Fruit fly (Drosophila melanogaster) whole organism, pupa: ENCODE measurements around the gene CG12716.

ENCODE experiments used
- CG10348 ChIP-seq: fragments of 200-800 bp; sonication (Bioruptor generic); IDR thresholded peaks from 2 replicates; pipeline ENCODE4 v1.3.6; 2022; ENCODE audit warnings: missing biosample characterization, missing genetic modification characterization
- CG13204 ChIP-seq: fragments of 200-800 bp; sonication (Bioruptor generic); optimal IDR thresholded peaks from 2 replicates; lab custom pipeline; 2018; ENCODE audit warnings: missing biosample characterization, mild to moderate bottlenecking, missing genetic modification characterization, moderate library complexity
- CG34367 ChIP-seq: fragments of 200-800 bp; sonication (Bioruptor generic); optimal IDR thresholded peaks from 2 replicates; lab custom pipeline; 2018; ENCODE audit warnings: missing biosample characterization, mild to moderate bottlenecking, missing genetic modification characterization
- CG4496 ChIP-seq: fragments of 200-800 bp; sonication (Bioruptor generic); IDR thresholded peaks from 3 replicates; pipeline ENCODE4 v1.3.6; 2022; ENCODE audit warnings: missing biosample characterization, missing genetic modification characterization
- CG8159 ChIP-seq: fragments of 200-800 bp; sonication (Bioruptor generic); optimal IDR thresholded peaks from 3 replicates; lab custom pipeline; 2018; ENCODE audit warnings: missing biosample characterization, mild to moderate bottlenecking, missing genetic modification characterization, moderate library complexity
- EcR ChIP-seq: fragments of 200-800 bp; sonication (Bioruptor generic); optimal IDR thresholded peaks from 3 replicates; lab custom pipeline; 2019; ENCODE audit warnings: missing biosample characterization, missing genetic modification characterization, mild to moderate bottlenecking, moderate library complexity, missing genetic modification reagents
- Ets98B ChIP-seq: fragments of 200-800 bp; sonication (Bioruptor generic); IDR thresholded peaks from 2 replicates; pipeline ENCODE4 v1.3.6; 2022; ENCODE audit warnings: missing biosample characterization, missing genetic modification characterization
- Snoo ChIP-seq: fragments of 200-800 bp; sonication (Bioruptor generic); optimal IDR thresholded peaks from 3 replicates; lab custom pipeline; 2017; ENCODE audit warnings: missing biosample characterization, mild to moderate bottlenecking, missing genetic modification characterization, inconsistent platforms
- rn ChIP-seq: fragments of 200-800 bp; sonication (Bioruptor generic); IDR thresholded peaks from 2 replicates; pipeline ENCODE4 v1.3.6; 2022; ENCODE audit warnings: missing biosample characterization, missing genetic modification characterization

DNA sequence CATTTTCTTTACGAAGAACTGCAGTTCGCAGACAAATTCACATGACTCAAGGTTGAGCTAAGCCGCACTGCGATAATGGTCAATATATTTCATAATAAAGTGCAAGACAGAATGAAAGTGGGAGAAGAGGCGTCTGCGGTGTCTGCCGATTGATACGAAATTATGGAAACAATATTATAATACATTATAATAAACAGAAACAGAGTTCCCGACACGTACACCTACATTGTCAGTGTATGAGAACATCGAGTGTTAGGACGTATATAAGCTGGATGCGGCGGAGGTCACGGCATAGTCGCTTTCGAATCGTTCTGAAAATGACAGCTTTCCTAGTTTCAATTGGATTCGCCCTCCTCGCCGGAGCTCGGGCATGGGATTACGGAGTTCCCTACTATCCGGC is 5.6 kb downstream of the CG12716 start, which contains the start of gene CG15721:
- no peak for TF ChIP-seq CG10348 (GFP tag; lab: Robert Waterston, UW)
- TF ChIP-seq rn (GFP tag; lab: Robert Waterston, UW), result no peak
- no peak for TF ChIP-seq CG13204
- TF ChIP-seq CG34367 (tag; lab: Kevin White, UChicago), result no peak
- no peak for TF ChIP-seq CG8159 (tag; lab: Kevin White, UChicago)
- no peak for TF ChIP-seq CG4496 (GFP tag; lab: Robert Waterston, UW)
- TF ChIP-seq Ets98B, result no peak
- TF ChIP-seq EcR, result no peak
- TF ChIP-seq Snoo (tag; lab: Kevin White, UChicago), result no peak
